Fruit fly (Drosophila melanogaster): ENCODE measurements around the gene Stip1.

dm6 chr2L:305646-306045 lies 10.7 kb downstream of the Stip1 start, which contains the start of gene Plc21C:
- TF ChIP-seq D1 (tag; optimal IDR thresholded peaks at IDR 0.05) (no peak), fd96Ca (GFP tag; IDR thresholded peaks at IDR 0.05) (no peak), CG8159 (tag; optimal IDR thresholded peaks at IDR 0.05) (peak; percentile 14), Pif1B (GFP tag; optimal IDR thresholded peaks at IDR 0.05) (no peak), CG14655 (GFP tag; optimal IDR thresholded peaks at IDR 0.05) (peak; percentile 9), CG8301 (tag; optimal IDR thresholded peaks at IDR 0.05) (no peak), CG12605 (GFP tag; IDR thresholded peaks at IDR 0.05) (no peak), Pif1A (GFP tag; optimal IDR thresholded peaks at IDR 0.05) (no peak), CG13204 (GFP tag; optimal IDR thresholded peaks at IDR 0.05) (no peak), CG9948 (tag; optimal IDR thresholded peaks at IDR 0.05) (no peak), CG10348 (GFP tag; IDR thresholded peaks at IDR 0.05) (no peak), CG34367 (tag; optimal IDR thresholded peaks at IDR 0.05) (no peak)

Measured in whole organism, pupa.